Fruit fly (Drosophila melanogaster): ENCODE data around the gene pths.

The pths gene

DNA sequence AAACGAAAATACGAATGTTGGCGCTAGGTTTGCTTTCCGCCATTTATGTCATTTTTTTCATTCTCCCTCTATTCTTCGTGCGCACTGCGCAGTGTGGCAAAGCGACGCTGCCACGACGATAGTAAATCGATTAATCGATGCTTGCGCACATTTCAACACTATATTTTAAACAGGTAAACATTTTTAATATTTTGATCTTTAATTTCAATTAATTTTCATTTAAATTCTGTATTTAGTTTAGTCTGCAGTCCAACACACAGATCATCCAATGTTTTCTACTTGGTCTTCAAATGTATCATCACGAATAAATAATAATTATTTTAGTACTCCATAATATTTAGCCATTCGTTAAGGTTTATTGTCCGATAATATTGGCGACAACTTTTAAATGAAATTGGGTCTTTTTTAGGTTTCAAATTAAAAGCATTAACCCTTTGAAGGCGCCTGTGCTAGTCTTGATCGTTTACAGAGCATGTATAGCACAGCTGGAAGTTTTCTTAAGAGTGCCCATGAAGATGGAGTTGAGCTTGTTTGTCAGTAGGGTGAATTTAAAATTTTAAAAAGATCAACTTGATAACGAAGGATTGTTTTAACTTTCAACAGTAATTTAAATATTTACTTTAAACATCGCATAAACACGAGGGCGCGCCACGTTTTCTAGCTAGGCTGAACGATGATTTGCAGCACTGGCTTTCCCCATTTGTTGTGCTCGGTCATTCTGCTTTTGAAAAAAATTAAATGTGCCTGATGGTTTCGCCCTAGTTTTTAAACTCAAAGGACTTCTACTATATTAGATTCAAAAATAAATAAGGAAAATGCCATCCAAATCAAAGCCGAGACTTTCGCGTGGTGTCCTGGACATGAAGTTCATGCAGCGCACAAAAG, 13.4 kb downstream of the pths start, which contains the start of the genes Mpp6 and E2f2 (continued):
- TF ChIP-seq Gsc (GFP tag; IDR thresholded peaks at IDR 0.05) = no peak
- TF ChIP-seq CG2129 (GFP tag; IDR thresholded peaks at IDR 0.05; ENCODE audit: partially characterized antibody) = peak; percentile 65
- TF ChIP-seq CG8388 (GFP tag; optimal IDR thresholded peaks at IDR 0.05) = no peak
- TF ChIP-seq CG33213 (GFP tag; optimal IDR thresholded peaks at IDR 0.05) = no peak
- TF ChIP-seq al (GFP tag; IDR thresholded peaks at IDR 0.05) = peak; percentile 29; the same call in 1 of the 2 replicates
- TF ChIP-seq sim (GFP tag; IDR thresholded peaks at IDR 0.05) = peak; percentile 34; the same call in 1 of the 2 replicates
- no peak for TF ChIP-seq ase (GFP tag; IDR thresholded peaks at IDR 0.05)
- no peak for TF ChIP-seq CG10565 (GFP tag; optimal IDR thresholded peaks at IDR 0.05)
- peak; percentile 19 for TF ChIP-seq CG9727 (GFP tag; optimal IDR thresholded peaks at IDR 0.05)
- no peak for TF ChIP-seq CG3065 (GFP tag; optimal IDR thresholded peaks at IDR 0.05)
- peak; percentile 24 for TF ChIP-seq CG7786 (GFP tag; optimal IDR thresholded peaks at IDR 0.05)
- TF ChIP-seq slou (GFP tag; optimal IDR thresholded peaks at IDR 0.05) = no peak
- peak; percentile 27; the same call in 1 of the 2 replicates for TF ChIP-seq cas (GFP tag; IDR thresholded peaks at IDR 0.05)
- TF ChIP-seq sr (GFP tag; IDR thresholded peaks at IDR 0.05) = no peak
- no peak for TF ChIP-seq CG4360 (GFP tag; IDR thresholded peaks at IDR 0.05)
- TF ChIP-seq dysf (GFP tag; IDR thresholded peaks at IDR 0.05) = peak; percentile 29; the same call in 1 of the 3 replicates
- no peak for TF ChIP-seq peb (GFP tag; IDR thresholded peaks at IDR 0.05)
- TF ChIP-seq bigmax (GFP tag; optimal IDR thresholded peaks at IDR 0.05) = no peak
- TF ChIP-seq CG18476 (GFP tag; optimal IDR thresholded peaks at IDR 0.05) = no peak
- TF ChIP-seq knrl (GFP tag; IDR thresholded peaks at IDR 0.05; ENCODE audit: partially characterized antibody) = peak; percentile 84
- TF ChIP-seq tx (GFP tag; optimal IDR thresholded peaks at IDR 0.05) = no peak
- TF ChIP-seq CG10431 (GFP tag; optimal IDR thresholded peaks at IDR 0.05) = no peak
- TF ChIP-seq CG3726 (GFP tag; IDR thresholded peaks at IDR 0.05) = no peak
- TF ChIP-seq CG15696 (tag; optimal IDR thresholded peaks at IDR 0.05) = no peak
- no peak for TF ChIP-seq Camta (GFP tag; optimal IDR thresholded peaks at IDR 0.05)
- no peak for TF ChIP-seq CG13894 (tag; optimal IDR thresholded peaks at IDR 0.05)
- no peak for TF ChIP-seq pfk (GFP tag; optimal IDR thresholded peaks at IDR 0.05)
- no peak for TF ChIP-seq h (optimal IDR thresholded peaks at IDR 0.05)
- no peak for TF ChIP-seq CG18764 (GFP tag; optimal IDR thresholded peaks at IDR 0.05)
- no peak for TF ChIP-seq ara (GFP tag; IDR thresholded peaks at IDR 0.05)
- peak; percentile 20 for TF ChIP-seq Hr3 (GFP tag; optimal IDR thresholded peaks at IDR 0.05)
- no peak for TF ChIP-seq CG18262 (tag; optimal IDR thresholded peaks at IDR 0.05)
- no peak for TF ChIP-seq CG11695 (GFP tag; IDR thresholded peaks at IDR 0.05)
- no peak for TF ChIP-seq HHEX (GFP tag; optimal IDR thresholded peaks at IDR 0.05)
- no peak for TF ChIP-seq CG17802 (tag; optimal IDR thresholded peaks at IDR 0.05)
- peak; percentile 54 for TF ChIP-seq sqz (GFP tag; optimal IDR thresholded peaks at IDR 0.05)
- TF ChIP-seq Nf-YC (tag; optimal IDR thresholded peaks at IDR 0.05) = no peak
- no peak for TF ChIP-seq nau (GFP tag; optimal IDR thresholded peaks at IDR 0.05)
- no peak for TF ChIP-seq Sox102F (GFP tag; optimal IDR thresholded peaks at IDR 0.05)
- TF ChIP-seq vnd (GFP tag; IDR thresholded peaks at IDR 0.05; ENCODE audit: partially characterized antibody) = peak; percentile 79
- no peak for TF ChIP-seq tup (GFP tag; optimal IDR thresholded peaks at IDR 0.05)
- peak; percentile 13 for TF ChIP-seq CG2712 (tag; optimal IDR thresholded peaks at IDR 0.05)
- TF ChIP-seq CG3281 (GFP tag; optimal IDR thresholded peaks at IDR 0.05) = peak; percentile 4
- TF ChIP-seq HLH3B (GFP tag; IDR thresholded peaks at IDR 0.05) = no peak
- no peak for TF ChIP-seq CG15011 (GFP tag; optimal IDR thresholded peaks at IDR 0.05)
- no peak for TF ChIP-seq tll (GFP tag; optimal IDR thresholded peaks at IDR 0.05)
- peak; percentile 84 for TF ChIP-seq Dll (GFP tag; IDR thresholded peaks at IDR 0.05; ENCODE audit: partially characterized antibody)
- no peak for TF ChIP-seq rib (GFP tag; IDR thresholded peaks at IDR 0.05)
- peak; percentile 5 for TF ChIP-seq CG17829 (tag; optimal IDR thresholded peaks at IDR 0.05)
